Fruit fly (Drosophila melanogaster) whole organism, pupa: ENCODE results near the gene Argl.

ENCODE experiments used
- CG10348 ChIP-seq: fragments of 200-800 bp; sonication (Bioruptor generic); IDR thresholded peaks from 2 replicates; pipeline ENCODE4 v1.3.6; 2022; ENCODE audit warnings: missing biosample characterization, missing genetic modification characterization
- CG12605 ChIP-seq: fragments of 200-800 bp; sonication (Bioruptor generic); IDR thresholded peaks from 2 replicates; pipeline ENCODE4 v1.3.6; 2022; ENCODE audit warnings: missing biosample characterization, missing genetic modification characterization
- CG13204 ChIP-seq: fragments of 200-800 bp; sonication (Bioruptor generic); optimal IDR thresholded peaks from 2 replicates; lab custom pipeline; 2018; ENCODE audit warnings: missing biosample characterization, mild to moderate bottlenecking, missing genetic modification characterization, moderate library complexity
- CG14655 ChIP-seq: fragments of 200-800 bp; sonication (Bioruptor generic); optimal IDR thresholded peaks from 3 replicates; lab custom pipeline; 2017; ENCODE audit warnings: mild to moderate bottlenecking, missing biosample characterization, missing genetic modification reagents, missing genetic modification characterization
- CG15710 ChIP-seq: fragments of 200-800 bp; sonication (Bioruptor generic); optimal IDR thresholded peaks from 2 replicates; lab custom pipeline; 2018; ENCODE audit warnings: missing biosample characterization, mild to moderate bottlenecking, missing genetic modification characterization, moderate library complexity
- CG17806 ChIP-seq: fragments of 200-800 bp; sonication (Bioruptor generic); optimal IDR thresholded peaks from 2 replicates; lab custom pipeline; 2018; ENCODE audit warnings: missing biosample characterization, mild to moderate bottlenecking, missing genetic modification characterization, moderate library complexity
- CG32121 ChIP-seq: fragments of 200-800 bp; sonication (Bioruptor generic); IDR thresholded peaks from 2 replicates; pipeline ENCODE4 v1.3.6; 2022; ENCODE audit warnings: missing biosample characterization, missing genetic modification characterization
- CG34367 ChIP-seq: fragments of 200-800 bp; sonication (Bioruptor generic); optimal IDR thresholded peaks from 2 replicates; lab custom pipeline; 2018; ENCODE audit warnings: missing biosample characterization, mild to moderate bottlenecking, missing genetic modification characterization
- CG4496 ChIP-seq: fragments of 200-800 bp; sonication (Bioruptor generic); IDR thresholded peaks from 3 replicates; pipeline ENCODE4 v1.3.6; 2022; ENCODE audit warnings: missing biosample characterization, missing genetic modification characterization
- CG8159 ChIP-seq: fragments of 200-800 bp; sonication (Bioruptor generic); optimal IDR thresholded peaks from 3 replicates; lab custom pipeline; 2018; ENCODE audit warnings: missing biosample characterization, mild to moderate bottlenecking, missing genetic modification characterization, moderate library complexity
- CG8301 ChIP-seq: fragments of 200-800 bp; sonication (Bioruptor generic); optimal IDR thresholded peaks from 2 replicates; lab custom pipeline; 2018; ENCODE audit warnings: missing biosample characterization, mild to moderate bottlenecking, missing genetic modification characterization
- CG9948 ChIP-seq: fragments of 200-800 bp; sonication (Bioruptor generic); optimal IDR thresholded peaks from 2 replicates; lab custom pipeline; 2018; ENCODE audit warnings: missing biosample characterization, mild to moderate bottlenecking, missing genetic modification characterization, moderate library complexity
- D1 ChIP-seq: fragments of 200-800 bp; sonication (Bioruptor generic); optimal IDR thresholded peaks from 2 replicates; lab custom pipeline; 2018; ENCODE audit warnings: missing biosample characterization, mild to moderate bottlenecking, missing genetic modification characterization, moderate library complexity
- EcR ChIP-seq: fragments of 200-800 bp; sonication (Bioruptor generic); optimal IDR thresholded peaks from 3 replicates; lab custom pipeline; 2019; ENCODE audit warnings: missing biosample characterization, missing genetic modification characterization, mild to moderate bottlenecking, moderate library complexity, missing genetic modification reagents
- Ets98B ChIP-seq: fragments of 200-800 bp; sonication (Bioruptor generic); IDR thresholded peaks from 2 replicates; pipeline ENCODE4 v1.3.6; 2022; ENCODE audit warnings: missing biosample characterization, missing genetic modification characterization
- Pif1A ChIP-seq: fragments of 200-800 bp; sonication (Bioruptor generic); optimal IDR thresholded peaks from 3 replicates; lab custom pipeline; 2016; ENCODE audit warnings: missing biosample characterization, missing genetic modification characterization
- Pif1B ChIP-seq: fragments of 200-800 bp; sonication (Bioruptor generic); optimal IDR thresholded peaks from 3 replicates; lab custom pipeline; 2016; ENCODE audit warnings: missing biosample characterization, missing genetic modification characterization
- Snoo ChIP-seq: fragments of 200-800 bp; sonication (Bioruptor generic); optimal IDR thresholded peaks from 3 replicates; lab custom pipeline; 2017; ENCODE audit warnings: missing biosample characterization, mild to moderate bottlenecking, missing genetic modification characterization, inconsistent platforms
- fd96Ca ChIP-seq: fragments of 200-800 bp; sonication (Bioruptor generic); IDR thresholded peaks from 3 replicates; pipeline ENCODE4 v1.3.6; 2022; ENCODE audit warnings: missing biosample characterization, missing genetic modification characterization
- gl ChIP-seq: fragments of 200-800 bp; sonication (Bioruptor generic); optimal IDR thresholded peaks from 2 replicates; lab custom pipeline; 2018; ENCODE audit warnings: missing biosample characterization, mild to moderate bottlenecking, missing genetic modification characterization
- rn ChIP-seq: fragments of 200-800 bp; sonication (Bioruptor generic); IDR thresholded peaks from 2 replicates; pipeline ENCODE4 v1.3.6; 2022; ENCODE audit warnings: missing biosample characterization, missing genetic modification characterization

The Argl gene

dm6 chr2L:8949919-8950722 lies 8.2 kb upstream of the Argl start:
- no peak for TF ChIP-seq fd96Ca
- TF ChIP-seq CG17806 (tag; lab: Kevin White, UChicago) = peak; percentile 62
- peak; percentile 51 for TF ChIP-seq D1
- TF ChIP-seq CG34367 (tag; lab: Kevin White, UChicago) = peak; percentile 20
- peak; percentile 27; the same call in 1 of the 2 replicates for TF ChIP-seq Ets98B (GFP tag; lab: Robert Waterston, UW)
- peak; percentile 73 for TF ChIP-seq CG14655 (GFP tag; lab: Kevin White, UChicago)
- TF ChIP-seq gl (tag; lab: Kevin White, UChicago) = no peak
- peak; percentile 64 for TF ChIP-seq Snoo
- TF ChIP-seq CG10348 (GFP tag; lab: Robert Waterston, UW) = no peak
- TF ChIP-seq CG8159 (tag; lab: Kevin White, UChicago) = peak; percentile 80
- TF ChIP-seq CG12605 (GFP tag; lab: Robert Waterston, UW) = peak; percentile 41; the same call in 1 of the 2 replicates
- peak; percentile 67 for TF ChIP-seq EcR (GFP tag; lab: Kevin White, UChicago)
- TF ChIP-seq Pif1B (GFP tag; lab: Kevin White, UChicago) = peak; percentile 50
- peak; percentile 65 for TF ChIP-seq Pif1A (GFP tag; lab: Kevin White, UChicago)
- TF ChIP-seq CG32121 (GFP tag; lab: Robert Waterston, UW) = no peak
- TF ChIP-seq CG15710 = peak; percentile 62
- no peak for TF ChIP-seq CG13204 (GFP tag; lab: Kevin White, UChicago)
- 0 out of 3 replicates have a peak, but pooled peaks have one; percentile 51 for TF ChIP-seq CG4496
- TF ChIP-seq rn = no peak
- peak; percentile 75 for TF ChIP-seq CG9948 (tag; lab: Kevin White, UChicago)
- peak; percentile 26 for TF ChIP-seq CG8301

dm6 chr2L:8948650-8949049 lies 6.7 kb upstream of the Argl start:
- TF ChIP-seq CG12605 (GFP tag; lab: Robert Waterston, UW) (no peak), CG10348 (GFP tag; lab: Robert Waterston, UW) (no peak), CG15710 (no peak), CG8301 (no peak), fd96Ca (no peak), Pif1A (GFP tag; lab: Kevin White, UChicago) (no peak), Snoo (no peak), rn (no peak), Ets98B (GFP tag; lab: Robert Waterston, UW) (no peak), CG8159 (tag; lab: Kevin White, UChicago) (no peak), CG17806 (tag; lab: Kevin White, UChicago) (no peak), CG32121 (GFP tag; lab: Robert Waterston, UW) (no peak), CG34367 (tag; lab: Kevin White, UChicago) (no peak), CG13204 (GFP tag; lab: Kevin White, UChicago) (no peak)

DNA sequence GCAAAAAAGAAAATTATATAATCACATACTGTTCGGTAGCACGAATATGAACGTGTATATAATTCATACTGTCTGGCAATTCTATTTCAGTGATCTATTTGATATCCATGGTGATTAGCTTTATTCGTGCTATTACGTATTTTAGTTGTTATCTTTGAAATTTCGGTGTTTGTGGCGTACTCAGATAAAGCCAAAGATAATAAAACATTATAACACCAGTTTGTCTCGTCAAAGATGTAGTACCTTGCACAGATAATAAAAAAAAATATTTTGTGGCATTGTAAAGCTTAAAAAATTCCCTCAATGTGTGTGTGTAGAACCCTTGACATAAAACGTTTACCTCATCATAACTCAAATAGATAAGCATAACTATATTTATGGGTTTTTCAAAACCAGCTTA lies 6.1 kb upstream of the Argl start:
- TF ChIP-seq CG10348 (GFP tag; lab: Robert Waterston, UW) = no peak
- no peak for TF ChIP-seq EcR (GFP tag; lab: Kevin White, UChicago)
- no peak for TF ChIP-seq CG15710
- no peak for TF ChIP-seq CG13204 (GFP tag; lab: Kevin White, UChicago)
- TF ChIP-seq fd96Ca = no peak
- no peak for TF ChIP-seq Pif1B (GFP tag; lab: Kevin White, UChicago)
- TF ChIP-seq CG8159 (tag; lab: Kevin White, UChicago) = no peak
- no peak for TF ChIP-seq CG12605 (GFP tag; lab: Robert Waterston, UW)
- no peak for TF ChIP-seq CG32121 (GFP tag; lab: Robert Waterston, UW)
- TF ChIP-seq rn = no peak
- no peak for TF ChIP-seq D1
- TF ChIP-seq CG4496 = no peak
- TF ChIP-seq Pif1A (GFP tag; lab: Kevin White, UChicago) = no peak

DNA sequence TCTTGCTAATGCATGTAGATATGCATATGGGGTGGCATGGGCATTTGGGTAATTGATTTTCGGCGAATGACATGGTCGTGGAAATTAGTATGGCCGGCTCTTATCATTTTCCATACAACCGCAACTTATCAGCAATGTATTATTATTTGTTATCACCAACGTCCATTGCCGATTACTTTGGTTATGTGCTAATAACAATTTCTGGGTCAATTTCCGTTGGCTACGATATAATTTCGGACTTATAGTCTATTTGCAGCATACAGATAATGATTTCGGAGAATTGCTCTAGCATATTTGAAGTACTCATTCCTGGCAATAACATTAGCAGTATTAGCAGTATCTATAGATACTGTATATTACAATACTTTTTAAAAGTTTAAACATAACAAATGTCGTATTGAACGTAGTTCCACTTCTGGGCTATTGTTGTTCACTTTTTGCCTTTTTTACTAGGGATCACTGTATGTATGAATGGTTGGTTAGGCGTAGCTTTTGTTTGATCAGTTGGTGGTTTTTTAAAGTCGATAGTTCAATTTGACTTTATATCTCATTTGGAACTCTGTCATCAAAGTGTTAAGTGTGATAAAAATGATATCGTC lies 4.9 kb upstream of the Argl start, which contains the start of gene CG46397:
Gene CG46397, plus strand, starts transcription at position 549 of the 599 bp plus-strand sequence.
- no peak for TF ChIP-seq CG32121 (GFP tag; lab: Robert Waterston, UW)
- no peak for TF ChIP-seq Pif1B (GFP tag; lab: Kevin White, UChicago)
- no peak for TF ChIP-seq CG12605 (GFP tag; lab: Robert Waterston, UW)
- no peak for TF ChIP-seq CG17806 (tag; lab: Kevin White, UChicago)
- no peak for TF ChIP-seq CG34367 (tag; lab: Kevin White, UChicago)
- TF ChIP-seq Snoo = no peak
- TF ChIP-seq CG4496 = no peak
- no peak for TF ChIP-seq CG14655 (GFP tag; lab: Kevin White, UChicago)
- TF ChIP-seq D1 = no peak
- TF ChIP-seq CG13204 (GFP tag; lab: Kevin White, UChicago) = no peak
- no peak for TF ChIP-seq CG9948 (tag; lab: Kevin White, UChicago)
- TF ChIP-seq fd96Ca = no peak
- TF ChIP-seq CG15710 = no peak
- no peak for TF ChIP-seq Ets98B (GFP tag; lab: Robert Waterston, UW)
- TF ChIP-seq rn = no peak
- no peak for TF ChIP-seq CG8159 (tag; lab: Kevin White, UChicago)
- TF ChIP-seq Pif1A (GFP tag; lab: Kevin White, UChicago) = no peak
- TF ChIP-seq CG10348 (GFP tag; lab: Robert Waterston, UW) = no peak
- TF ChIP-seq CG8301 = no peak

- TF ChIP-seq gl (tag; lab: Kevin White, UChicago) (no peak), fd96Ca (no peak), Snoo (no peak), CG10348 (GFP tag; lab: Robert Waterston, UW) (no peak), CG9948 (tag; lab: Kevin White, UChicago) (no peak), D1 (no peak), Ets98B (GFP tag; lab: Robert Waterston, UW) (no peak), CG4496 (no peak), CG32121 (GFP tag; lab: Robert Waterston, UW) (no peak), CG12605 (GFP tag; lab: Robert Waterston, UW) (no peak), CG8301 (no peak), CG13204 (GFP tag; lab: Kevin White, UChicago) (no peak)
Observed at dm6 chr2L:8943110-8943509, 1.2 kb upstream of the Argl start, which contains the start of gene CG9515. Gene CG9515, minus strand, starts transcription at chr2L:8943257.
